Fruit fly (Drosophila melanogaster) whole organism, embryonic: ENCODE data around the gene Nep7.
A peak's percentile ranks its signal among the peaks of the same experiment; 100 is the strongest.

ENCODE experiments used
- Ada2b ChIP-seq: fragments of 200-800 bp; sonication (Bioruptor generic); IDR thresholded peaks from 2 replicates; pipeline ENCODE4 v1.3.6; 2022; ENCODE audit warnings: missing biosample characterization, missing genetic modification characterization
- BEAF-32 ChIP-seq: fragments of 200-800 bp; sonication (Bioruptor generic); optimal IDR thresholded peaks from 3 replicates; lab custom pipeline; 2017; ENCODE audit warnings: missing biosample characterization, missing genetic modification characterization, mild to moderate bottlenecking, moderate library complexity, missing genetic modification reagents
- Bteb2 ChIP-seq: fragments of 200-800 bp; sonication (Bioruptor generic); optimal IDR thresholded peaks from 2 replicates; lab custom pipeline; 2016; ENCODE audit warnings: missing biosample characterization, missing genetic modification characterization
- CG10209 ChIP-seq: fragments of 200-800 bp; sonication (Bioruptor generic); optimal IDR thresholded peaks from 3 replicates; lab custom pipeline; 2017; ENCODE audit warnings: missing biosample characterization, mild to moderate bottlenecking, missing genetic modification characterization, missing genetic modification reagents
- CG11723 ChIP-seq: fragments of 200-800 bp; sonication (Bioruptor generic); optimal IDR thresholded peaks from 2 replicates; lab custom pipeline; 2017; ENCODE audit warnings: missing biosample characterization, mild to moderate bottlenecking, missing genetic modification characterization
- CG13424 ChIP-seq: fragments of 200-800 bp; sonication (Bioruptor generic); optimal IDR thresholded peaks from 2 replicates; lab custom pipeline; 2019; ENCODE audit warnings: missing biosample characterization, mild to moderate bottlenecking, missing genetic modification characterization, moderate library complexity
- CG17361 ChIP-seq: fragments of 200-800 bp; sonication (Bioruptor generic); IDR thresholded peaks from 3 replicates; pipeline ENCODE4 v1.3.6; 2022; ENCODE audit warnings: missing biosample characterization, missing genetic modification characterization
- CG17612 ChIP-seq: fragments of 200-800 bp; sonication (Bioruptor generic); IDR thresholded peaks from 2 replicates; pipeline ENCODE4 v1.3.6; 2022; ENCODE audit warnings: missing biosample characterization, missing genetic modification characterization
- CG18262 ChIP-seq: fragments of 200-800 bp; optimal IDR thresholded peaks from 3 replicates; lab custom pipeline; 2019; ENCODE audit warnings: missing biosample characterization, mild to moderate bottlenecking, missing genetic modification characterization, moderate library complexity
- CG1832 ChIP-seq: fragments of 200-800 bp; sonication (Bioruptor generic); optimal IDR thresholded peaks from 2 replicates; lab custom pipeline; 2017; ENCODE audit warnings: missing biosample characterization, mild to moderate bottlenecking, missing genetic modification characterization, inconsistent platforms
- CG2889 ChIP-seq: fragments of 200-800 bp; sonication (Bioruptor generic); IDR thresholded peaks from 3 replicates; pipeline ENCODE4 v1.3.6; 2022; ENCODE audit warnings: missing biosample characterization, missing genetic modification characterization
- CG32767 ChIP-seq: fragments of 200-800 bp; sonication (Bioruptor generic); IDR thresholded peaks from 2 replicates; pipeline ENCODE4 v1.3.6; 2022; ENCODE audit warnings: missing biosample characterization, missing genetic modification characterization
- CG33557 ChIP-seq: fragments of 200-800 bp; sonication (Bioruptor generic); optimal IDR thresholded peaks from 2 replicates; lab custom pipeline; 2019; ENCODE audit warnings: missing biosample characterization, mild to moderate bottlenecking, missing genetic modification characterization, moderate library complexity
- CG3995 ChIP-seq: fragments of 200-800 bp; sonication (Bioruptor generic); optimal IDR thresholded peaks from 3 replicates; lab custom pipeline; 2016; ENCODE audit warnings: missing biosample characterization, missing genetic modification characterization
- CG42726 ChIP-seq: fragments of 200-800 bp; sonication (Bioruptor generic); IDR thresholded peaks from 2 replicates; pipeline ENCODE4 v1.3.6; 2022; ENCODE audit warnings: missing biosample characterization, missing genetic modification characterization; ENCODE audit not compliant: partially characterized antibody
- CG4707 ChIP-seq: fragments of 200-800 bp; sonication (Bioruptor generic); optimal IDR thresholded peaks from 2 replicates; lab custom pipeline; 2018; ENCODE audit warnings: missing biosample characterization, mild to moderate bottlenecking, missing genetic modification characterization, moderate library complexity
- CG6175 ChIP-seq: fragments of 200-800 bp; sonication (Bioruptor generic); IDR thresholded peaks from 3 replicates; pipeline ENCODE4 v1.3.6; 2022; ENCODE audit warnings: missing biosample characterization, missing genetic modification characterization
- CG6272 ChIP-seq: fragments of 200-800 bp; sonication (Bioruptor generic); IDR thresholded peaks from 2 replicates; pipeline ENCODE4 v1.3.6; 2022; ENCODE audit warnings: missing biosample characterization, missing genetic modification characterization
- CG7928 ChIP-seq: fragments of 200-800 bp; sonication (Bioruptor generic); optimal IDR thresholded peaks from 2 replicates; lab custom pipeline; 2017; ENCODE audit warnings: missing biosample characterization, mild to moderate bottlenecking, missing genetic modification characterization
- CG9876 ChIP-seq: fragments of 200-800 bp; sonication (Bioruptor generic); optimal IDR thresholded peaks from 2 replicates; lab custom pipeline; 2016; ENCODE audit warnings: missing biosample characterization, missing genetic modification characterization
- HHEX ChIP-seq: fragments of 200-800 bp; sonication (Bioruptor generic); optimal IDR thresholded peaks from 3 replicates; lab custom pipeline; 2017; ENCODE audit warnings: missing biosample characterization, mild to moderate bottlenecking, missing genetic modification characterization, missing genetic modification reagents
- Hr51 ChIP-seq, 2 experiments: fragments of 200-800 bp; sonication (Bioruptor generic); optimal IDR thresholded peaks; 2 replicates in 1 of 2; 3 replicates in 1 of 2; lab custom pipeline; 2016 to 2018; ENCODE audit warnings: missing biosample characterization in 2 of 2, missing genetic modification characterization in 2 of 2, mild to moderate bottlenecking in 1 of 2, moderate library complexity in 1 of 2
- MTF-1 ChIP-seq: fragments of 200-800 bp; sonication (Bioruptor generic); optimal IDR thresholded peaks from 2 replicates; lab custom pipeline; 2018; ENCODE audit warnings: missing biosample characterization, mild to moderate bottlenecking, missing genetic modification characterization, borderline replicate concordance
- Ravus ChIP-seq: fragments of 200-800 bp; sonication (Bioruptor generic); IDR thresholded peaks from 2 replicates; pipeline ENCODE4 v1.3.6; 2022; ENCODE audit warnings: missing biosample characterization, missing genetic modification characterization
- Sin3A ChIP-seq: fragments of >200 bp; optimal IDR thresholded peaks from 2 replicates; lab custom pipeline; 2018
- Sox100B ChIP-seq: fragments of 200-800 bp; sonication (Bioruptor generic); optimal IDR thresholded peaks from 3 replicates; lab custom pipeline; 2018; ENCODE audit warnings: missing biosample characterization, mild to moderate bottlenecking, missing genetic modification characterization
- Xrp1 ChIP-seq: fragments of 200-800 bp; sonication (Bioruptor generic); IDR thresholded peaks from 2 replicates; pipeline ENCODE4 v1.3.6; 2022; ENCODE audit warnings: missing biosample characterization, missing genetic modification characterization
- chif ChIP-seq, 2 experiments: fragments of 200-800 bp; sonication (Bioruptor generic); optimal IDR thresholded peaks; 3 replicates each; lab custom pipeline; 2016; ENCODE audit warnings: missing biosample characterization in 2 of 2, missing genetic modification characterization in 2 of 2
- chinmo ChIP-seq: fragments of 200-800 bp; sonication (Bioruptor generic); IDR thresholded peaks from 4 replicates; pipeline ENCODE4 v1.3.6; 2022; ENCODE audit warnings: missing biosample characterization, missing genetic modification characterization; ENCODE audit not compliant: partially characterized antibody
- croc ChIP-seq: fragments of 200-800 bp; sonication (Bioruptor generic); conservative IDR thresholded peaks from 3 replicates; pipeline ENCODE4 v1.3.6; 2022; ENCODE audit warnings: missing biosample characterization, missing genetic modification characterization
- esg ChIP-seq: fragments of 200-800 bp; sonication (Bioruptor generic); conservative IDR thresholded peaks from 2 replicates; pipeline ENCODE4 v1.3.6; 2022; ENCODE audit warnings: missing biosample characterization, missing genetic modification characterization
- eyg ChIP-seq: fragments of 200-800 bp; sonication (Bioruptor generic); optimal IDR thresholded peaks from 3 replicates; lab custom pipeline; 2016; ENCODE audit warnings: missing biosample characterization, missing genetic modification characterization
- grau ChIP-seq: fragments of 200-800 bp; optimal IDR thresholded peaks from 3 replicates; lab custom pipeline; 2019; ENCODE audit warnings: missing biosample characterization, mild to moderate bottlenecking, missing genetic modification characterization, moderate library complexity
- grn ChIP-seq: fragments of 200-800 bp; sonication (Bioruptor generic); optimal IDR thresholded peaks from 3 replicates; lab custom pipeline; 2017; ENCODE audit warnings: missing biosample characterization, missing genetic modification characterization
- gsb ChIP-seq: fragments of 200-800 bp; sonication (Bioruptor generic); IDR thresholded peaks from 2 replicates; pipeline ENCODE4 v1.3.6; 2022; ENCODE audit warnings: missing biosample characterization, missing genetic modification characterization
- h ChIP-seq: fragments of >200 bp; optimal IDR thresholded peaks from 2 replicates; lab custom pipeline; 2017
- knrl ChIP-seq: fragments of 200-800 bp; sonication (Bioruptor generic); IDR thresholded peaks from 3 replicates; pipeline ENCODE4 v1.3.6; 2022; ENCODE audit warnings: missing biosample characterization, missing genetic modification characterization; ENCODE audit not compliant: partially characterized antibody
- lov ChIP-seq, 2 experiments: fragments of 200-800 bp in 1 of 2; fragments of >200 bp in 1 of 2; sonication (Bioruptor generic) in 1 of 2; IDR thresholded peaks in 1 of 2; optimal IDR thresholded peaks in 1 of 2; 2 replicates in 1 of 2; 3 replicates in 1 of 2; pipeline versions ENCODE4 v1.3.6 to Lab custom; 2017 to 2022; ENCODE audit warnings: missing biosample characterization in 1 of 2, missing genetic modification characterization in 1 of 2
- nerfin-2 ChIP-seq: fragments of 200-800 bp; sonication (Bioruptor generic); IDR thresholded peaks from 2 replicates; pipeline ENCODE4 v1.3.6; 2022; ENCODE audit warnings: missing biosample characterization, missing genetic modification characterization; ENCODE audit not compliant: partially characterized antibody
- pfk ChIP-seq: fragments of 200-800 bp; sonication (Bioruptor generic); optimal IDR thresholded peaks from 2 replicates; lab custom pipeline; 2018; ENCODE audit warnings: missing biosample characterization, mild to moderate bottlenecking, missing genetic modification characterization, moderate library complexity
- prd ChIP-seq, 3 experiments: fragments of >200 bp in 2 of 3; fragments of 200-800 bp in 1 of 3; sonication (Bioruptor generic) in 1 of 3; optimal IDR thresholded peaks in 2 of 3; IDR thresholded peaks in 1 of 3; 2 replicates in 2 of 3; 3 replicates in 1 of 3; pipeline versions ENCODE4 v1.3.6 to Lab custom; 2017 to 2022; ENCODE audit warnings: missing biosample characterization in 1 of 3, missing genetic modification characterization in 1 of 3
- repo ChIP-seq: fragments of 200-800 bp; sonication (Bioruptor generic); optimal IDR thresholded peaks from 2 replicates; lab custom pipeline; 2016; ENCODE audit warnings: missing biosample characterization, missing genetic modification characterization
- rib ChIP-seq: fragments of 200-800 bp; sonication (Bioruptor generic); IDR thresholded peaks from 2 replicates; pipeline ENCODE4 v1.3.6; 2022; ENCODE audit warnings: missing biosample characterization, missing genetic modification characterization
- sc ChIP-seq, 3 experiments: fragments of >200 bp in 2 of 3; fragments of 200-800 bp in 1 of 3; sonication (Bioruptor generic) in 1 of 3; optimal IDR thresholded peaks; 2 replicates in 2 of 3; 3 replicates in 1 of 3; lab custom pipeline; 2017; ENCODE audit warnings: mild to moderate bottlenecking in 1 of 3, missing biosample characterization in 1 of 3, missing genetic modification characterization in 1 of 3, missing genetic modification reagents in 1 of 3
- sens ChIP-seq: fragments of 200-800 bp; sonication (Bioruptor generic); peaks from one replicate; lab custom pipeline; 2016; ENCODE audit warnings: missing biosample characterization, missing genetic modification characterization
- sisA ChIP-seq: fragments of 200-800 bp; sonication (Bioruptor generic); IDR thresholded peaks from 2 replicates; pipeline ENCODE4 v1.3.6; 2022; ENCODE audit warnings: missing biosample characterization, missing genetic modification characterization
- sqz ChIP-seq: fragments of 200-800 bp; sonication (Bioruptor generic); optimal IDR thresholded peaks from 3 replicates; lab custom pipeline; 2018; ENCODE audit warnings: missing biosample characterization, mild to moderate bottlenecking, missing genetic modification characterization

The Nep7 gene

dm6 chr3R:27937752-27938694 is 16.7 kb upstream of the Nep7 start, which contains the start of the genes NSD and BOD1 (continued):
- TF ChIP-seq CG1832 (GFP tag; lab: Kevin White, UChicago) = no peak
- peak; percentile 79 for TF ChIP-seq CG6175 (GFP tag; lab: Robert Waterston, UW)
- peak; percentile 79 for TF ChIP-seq CG6272 (GFP tag; lab: Robert Waterston, UW)
- TF ChIP-seq Bteb2 (GFP tag; lab: Kevin White, UChicago) = no peak
- TF ChIP-seq croc (GFP tag; lab: Robert Waterston, UW) = peak; percentile 33; the same call in 2 of the 3 replicates
- TF ChIP-seq MTF-1 (GFP tag; lab: Kevin White, UChicago) = peak; percentile 61
- TF ChIP-seq CG17361 (GFP tag; lab: Robert Waterston, UW) = peak; percentile 87; the same call in 2 of the 3 replicates
- peak; percentile 1 for TF ChIP-seq CG7928 (GFP tag; lab: Kevin White, UChicago)
- no peak for TF ChIP-seq Sox100B (GFP tag; lab: Kevin White, UChicago)
- TF ChIP-seq CG32767 (GFP tag; lab: Robert Waterston, UW) = no peak
- peak; percentile 45 for TF ChIP-seq CG13424 (tag; lab: Kevin White, UChicago)
- TF ChIP-seq sqz = no peak
- no peak for TF ChIP-seq CG17612
- no peak for TF ChIP-seq CG11723 (GFP tag; lab: Kevin White, UChicago)
- TF ChIP-seq chinmo (GFP tag; lab: Robert Waterston, UW) = peak; percentile 91
- TF ChIP-seq lov (optimal IDR thresholded peaks at IDR 0.05; lab: Kevin White, UChicago) = no peak
- TF ChIP-seq lov (GFP tag; IDR thresholded peaks at IDR 0.05; lab: Robert Waterston, UW) = peak; percentile 47; the same call in 1 of the 3 replicates
- TF ChIP-seq pfk = no peak
- TF ChIP-seq rib (GFP tag; lab: Robert Waterston, UW) = no peak
- peak; percentile 84 for TF ChIP-seq BEAF-32 (GFP tag; lab: Kevin White, UChicago)
- no peak for TF ChIP-seq sc (optimal IDR thresholded peaks at IDR 0.05; lab: Kevin White, UChicago)
- no peak for TF ChIP-seq sc (GFP tag; optimal IDR thresholded peaks at IDR 0.05; lab: Kevin White, UChicago)
- peak in 1 of 2 experiments; percentile 26 for TF ChIP-seq chif (GFP tag; optimal IDR thresholded peaks at IDR 0.05; lab: Kevin White, UChicago)
- TF ChIP-seq CG4707 (GFP tag; lab: Kevin White, UChicago) = no peak
- peak; percentile 93 for TF ChIP-seq knrl (GFP tag; lab: Robert Waterston, UW)
- TF ChIP-seq grau (tag; lab: Kevin White, UChicago) = peak; percentile 59
- TF ChIP-seq CG18262 = peak; percentile 62
- no peak for TF ChIP-seq h (lab: Kevin White, UChicago)
- TF ChIP-seq CG3995 (GFP tag; lab: Kevin White, UChicago) = no peak
- 0 out of 3 replicates have a peak, but pooled peaks have one; percentile 48 for TF ChIP-seq CG2889 (GFP tag; lab: Robert Waterston, UW)
- TF ChIP-seq sisA = peak; percentile 81
- peak; percentile 66 for TF ChIP-seq Ada2b (GFP tag; lab: Robert Waterston, UW)
- no peak for TF ChIP-seq CG33557 (GFP tag; lab: Kevin White, UChicago)
- TF ChIP-seq sens = peak; percentile 76
- no peak for TF ChIP-seq gsb (GFP tag; lab: Robert Waterston, UW)
- TF ChIP-seq Hr51 (GFP tag; optimal IDR thresholded peaks at IDR 0.05; lab: Kevin White, UChicago) = no peak
- peak; percentile 54 for TF ChIP-seq esg (GFP tag; lab: Robert Waterston, UW)
- TF ChIP-seq prd (optimal IDR thresholded peaks at IDR 0.05; lab: Kevin White, UChicago) = no peak
- TF ChIP-seq prd (GFP tag; IDR thresholded peaks at IDR 0.05; lab: Robert Waterston, UW) = peak; percentile 78
- TF ChIP-seq nerfin-2 (GFP tag; lab: Robert Waterston, UW) = peak; percentile 90
- peak; percentile 5 for TF ChIP-seq Sin3A (lab: Kevin White, UChicago)
- peak; percentile 2 for TF ChIP-seq CG9876
- TF ChIP-seq CG10209 (GFP tag; lab: Kevin White, UChicago) = peak; percentile 48
- TF ChIP-seq Xrp1 = peak; percentile 72
- TF ChIP-seq HHEX (GFP tag; lab: Kevin White, UChicago) = peak; percentile 28
- no peak for TF ChIP-seq repo (GFP tag; lab: Kevin White, UChicago)
- peak; percentile 15; the same call in 1 of the 2 replicates for TF ChIP-seq Ravus (GFP tag; lab: Robert Waterston, UW)
- TF ChIP-seq grn (GFP tag; lab: Kevin White, UChicago) = no peak
- peak; percentile 98 for TF ChIP-seq CG42726 (GFP tag; lab: Robert Waterston, UW)
- TF ChIP-seq eyg = no peak
